Worm (Caenorhabditis elegans) whole organism, L1 larva: ENCODE measurements around the gene F10D2.16.
A peak's percentile ranks its signal among the peaks of the same experiment; 100 is the strongest.

Source experiments
- C04F5.9 ChIP-seq: sonication (generic microtip); optimal IDR thresholded peaks from 2 replicates; lab custom pipeline; 2016; ENCODE audit warnings: missing genetic modification characterization, missing compliant biosample characterization
- Y116A8C.19 ChIP-seq: sonication (generic microtip); optimal IDR thresholded peaks from 2 replicates; lab custom pipeline; 2016; ENCODE audit warnings: missing compliant biosample characterization, missing genetic modification characterization, borderline replicate concordance
- aha-1 ChIP-seq: fragments of 150-350 bp; optimal IDR thresholded peaks from 2 replicates; lab custom pipeline; 2014; ENCODE audit warnings: missing biosample characterization, missing genetic modification characterization
- alr-1 ChIP-seq: fragments of 200-800 bp; sonication (Bioruptor generic); optimal IDR thresholded peaks from 2 replicates; lab custom pipeline; 2018; ENCODE audit warnings: borderline replicate concordance, mild to moderate bottlenecking, missing genetic modification characterization, missing compliant biosample characterization
- ceh-88 ChIP-seq: fragments of 200-800 bp; sonication (Bioruptor generic); IDR thresholded peaks from 2 replicates; pipeline ENCODE4 v1.3.6; 2022; ENCODE audit warnings: missing genetic modification characterization, missing compliant biosample characterization
- ceh-90 ChIP-seq: sonication (generic microtip); optimal IDR thresholded peaks from 2 replicates; lab custom pipeline; 2016; ENCODE audit warnings: missing genetic modification characterization, missing compliant biosample characterization
- dsc-1 ChIP-seq: sonication (generic microtip); optimal IDR thresholded peaks from 2 replicates; lab custom pipeline; 2016; ENCODE audit warnings: mild to moderate bottlenecking, missing genetic modification characterization, missing compliant biosample characterization
- efl-1 ChIP-seq, 4 experiments: fragments of 150-350 bp; optimal IDR thresholded peaks in 3 of 4; peaks in 1 of 4; 1 replicate in 1 of 4; 2 replicates in 3 of 4; lab custom pipeline; 2014; ENCODE audit warnings: missing biosample characterization in 2 of 4, missing genetic modification characterization in 2 of 4, missing genetic modification reagents in 2 of 4
- egl-13 ChIP-seq: sonication (generic microtip); optimal IDR thresholded peaks from 2 replicates; lab custom pipeline; 2016; ENCODE audit warnings: missing genotype, missing genetic modification reagents, missing genetic modification characterization, missing compliant biosample characterization
- egl-27 ChIP-seq, 2 experiments: fragments of 150-350 bp in 1 of 2; sonication (generic microtip); optimal IDR thresholded peaks; 3 replicates each; lab custom pipeline; 2017 to 2018; ENCODE audit warnings: missing biosample characterization in 2 of 2, missing genetic modification characterization in 2 of 2, missing genetic modification reagents in 2 of 2
- elt-2 ChIP-seq: sonication (generic microtip); optimal IDR thresholded peaks from 2 replicates; lab custom pipeline; 2016; ENCODE audit warnings: missing genetic modification characterization, mild to moderate bottlenecking, inconsistent platforms, missing compliant biosample characterization, missing genetic modification reagents
- elt-3 ChIP-seq, 6 experiments: fragments of 150-350 bp in 1 of 6; sonication (generic microtip); optimal IDR thresholded peaks; 2 replicates each; lab custom pipeline; 2017 to 2018; ENCODE audit warnings: missing biosample characterization in 6 of 6, missing genetic modification characterization in 6 of 6, inconsistent platforms in 1 of 6
- ets-5 ChIP-seq: fragments of 200-800 bp; sonication (Bioruptor generic); IDR thresholded peaks from 2 replicates; pipeline ENCODE4 v1.3.6; 2022; ENCODE audit warnings: missing genetic modification characterization, missing compliant biosample characterization
- fkh-10 ChIP-seq: sonication (generic microtip); optimal IDR thresholded peaks from 2 replicates; lab custom pipeline; 2017; ENCODE audit warnings: missing biosample characterization, missing genetic modification reagents, missing genetic modification characterization
- fkh-8 ChIP-seq: sonication (generic microtip); optimal IDR thresholded peaks from 2 replicates; lab custom pipeline; 2016; ENCODE audit warnings: mild to moderate bottlenecking, missing genetic modification characterization, missing compliant biosample characterization
- fos-1 ChIP-seq: fragments of 150-350 bp; optimal IDR thresholded peaks from 2 replicates; lab custom pipeline; 2014; ENCODE audit warnings: missing biosample characterization, missing genetic modification characterization
- grh-1 ChIP-seq: fragments of 200-800 bp; sonication (Bioruptor generic); IDR thresholded peaks from 2 replicates; pipeline ENCODE4 v1.3.6; 2022; ENCODE audit warnings: missing genetic modification reagents, missing genetic modification characterization, missing compliant biosample characterization
- hlh-17 ChIP-seq: fragments of 200-800 bp; sonication (Bioruptor generic); optimal IDR thresholded peaks from 2 replicates; lab custom pipeline; 2018; ENCODE audit warnings: missing genetic modification characterization, mild to moderate bottlenecking, missing compliant biosample characterization, moderate library complexity, borderline replicate concordance
- hlh-4 ChIP-seq: sonication (generic microtip); optimal IDR thresholded peaks from 2 replicates; lab custom pipeline; 2016; ENCODE audit warnings: mild to moderate bottlenecking, missing genetic modification characterization, missing compliant biosample characterization
- hpl-2 ChIP-seq: fragments of 150-350 bp; optimal IDR thresholded peaks from 2 replicates; lab custom pipeline; 2014; ENCODE audit warnings: missing biosample characterization, missing genetic modification reagents, missing genetic modification characterization
- lir-3 ChIP-seq: sonication (generic microtip); optimal IDR thresholded peaks from 2 replicates; lab custom pipeline; 2016; ENCODE audit warnings: mild to moderate bottlenecking, missing genetic modification characterization, moderate library complexity, missing compliant biosample characterization; ENCODE audit not compliant: poor library complexity
- mef-2 ChIP-seq: fragments of 150-350 bp; optimal IDR thresholded peaks from 2 replicates; lab custom pipeline; 2014; ENCODE audit warnings: missing biosample characterization, missing genetic modification characterization
- nhr-19 ChIP-seq: fragments of 200-800 bp; sonication (Bioruptor generic); conservative IDR thresholded peaks from 2 replicates; pipeline ENCODE4 v1.3.6; 2022; ENCODE audit warnings: missing genetic modification characterization, missing compliant biosample characterization
- nhr-20 ChIP-seq: sonication (generic microtip); optimal IDR thresholded peaks from 2 replicates; lab custom pipeline; 2016; ENCODE audit warnings: mild to moderate bottlenecking, missing genetic modification characterization, missing compliant biosample characterization
- nhr-237 ChIP-seq: fragments of 150-350 bp; optimal IDR thresholded peaks from 2 replicates; lab custom pipeline; 2014; ENCODE audit warnings: missing biosample characterization, missing genetic modification characterization
- nhr-47 ChIP-seq: sonication (generic microtip); optimal IDR thresholded peaks from 2 replicates; lab custom pipeline; 2016; ENCODE audit warnings: mild to moderate bottlenecking, missing genetic modification characterization, moderate library complexity, missing compliant biosample characterization
- nhr-71 ChIP-seq: sonication (generic microtip); optimal IDR thresholded peaks from 2 replicates; lab custom pipeline; 2016; ENCODE audit warnings: mild to moderate bottlenecking, missing genetic modification characterization, moderate library complexity, missing compliant biosample characterization
- nhr-76 ChIP-seq: sonication (generic microtip); optimal IDR thresholded peaks from 2 replicates; lab custom pipeline; 2017; ENCODE audit warnings: missing biosample characterization, missing genetic modification characterization
- rnt-1 ChIP-seq: sonication (generic microtip); optimal IDR thresholded peaks from 2 replicates; lab custom pipeline; 2016; ENCODE audit warnings: mild to moderate bottlenecking, missing genetic modification characterization, moderate library complexity, missing compliant biosample characterization
- skn-1 ChIP-seq: fragments of 150-350 bp; optimal IDR thresholded peaks from 2 replicates; lab custom pipeline; 2014; ENCODE audit warnings: missing biosample characterization, missing genetic modification characterization
- snu-23 ChIP-seq: sonication (generic microtip); optimal IDR thresholded peaks from 2 replicates; lab custom pipeline; 2016; ENCODE audit warnings: missing genetic modification characterization, missing compliant biosample characterization
- sox-4 ChIP-seq: sonication (generic microtip); optimal IDR thresholded peaks from 2 replicates; lab custom pipeline; 2016; ENCODE audit warnings: missing genetic modification characterization, missing compliant biosample characterization
- sup-37 ChIP-seq: fragments of 200-800 bp; sonication (Bioruptor generic); optimal IDR thresholded peaks from 2 replicates; lab custom pipeline; 2018; ENCODE audit warnings: mild to moderate bottlenecking, missing genetic modification characterization, missing compliant biosample characterization
- tlp-1 ChIP-seq: fragments of 150-350 bp; optimal IDR thresholded peaks from 2 replicates; lab custom pipeline; 2014; ENCODE audit warnings: missing biosample characterization, missing genetic modification characterization
- vab-15 ChIP-seq: sonication (generic microtip); optimal IDR thresholded peaks from 2 replicates; lab custom pipeline; 2017; ENCODE audit warnings: missing genotype, mild to moderate bottlenecking, missing genetic modification characterization, missing compliant biosample characterization
- xbp-1 ChIP-seq: sonication (generic microtip); optimal IDR thresholded peaks from 2 replicates; lab custom pipeline; 2016; ENCODE audit warnings: missing genetic modification characterization, missing compliant biosample characterization
- zag-1 ChIP-seq: fragments of 150-350 bp; optimal IDR thresholded peaks from 2 replicates; lab custom pipeline; 2014; ENCODE audit warnings: missing biosample characterization, missing genetic modification characterization
- zip-4 ChIP-seq: fragments of 200-800 bp; sonication (Bioruptor generic); optimal IDR thresholded peaks from 2 replicates; lab custom pipeline; 2018; ENCODE audit warnings: mild to moderate bottlenecking, missing genetic modification characterization, moderate library complexity, missing compliant biosample characterization
- ztf-11 ChIP-seq, 2 experiments: sonication (generic microtip); optimal IDR thresholded peaks; 2 replicates each; lab custom pipeline; 2016 to 2017; ENCODE audit warnings: missing genetic modification characterization in 2 of 2, missing biosample characterization in 1 of 2, missing compliant biosample characterization in 1 of 2
- ztf-4 ChIP-seq: fragments of 150-350 bp; optimal IDR thresholded peaks from 2 replicates; lab custom pipeline; 2014; ENCODE audit warnings: missing biosample characterization, missing genetic modification characterization

F10D2.16 gene

ce11 chrV:7136859-7137258 lies 2.8 kb downstream of the F10D2.16 start:
- TF ChIP-seq hlh-17 (no peak), efl-1 (optimal IDR thresholded peaks at IDR 0.05; lab: Kevin White, UChicago) (no peak), efl-1 (GFP tag; optimal IDR thresholded peaks at IDR 0.05 in 1 of 2; lab: Kevin White, UChicago) (no peak), egl-13 (tag; lab: Kevin White, UChicago) (no peak), rnt-1 (tag; lab: Kevin White, UChicago) (no peak), aha-1 (tag; lab: Kevin White, UChicago) (no peak), lir-3 (tag; lab: Kevin White, UChicago) (no peak), Y116A8C.19 (tag; lab: Kevin White, UChicago) (no peak), fkh-8 (tag; lab: Kevin White, UChicago) (no peak), zag-1 (tag; lab: Kevin White, UChicago) (no peak), ceh-88 (GFP tag; lab: Robert Waterston, UW) (no peak)

- TF ChIP-seq aha-1 (tag; lab: Kevin White, UChicago): no peak
- TF ChIP-seq nhr-47 (tag; lab: Kevin White, UChicago): no peak
- TF ChIP-seq fos-1 (tag; lab: Kevin White, UChicago): no peak
- TF ChIP-seq elt-2 (tag; lab: Kevin White, UChicago): no peak
- TF ChIP-seq zip-4 (GFP tag; lab: Kevin White, UChicago): no peak
- no peak for TF ChIP-seq alr-1 (tag; lab: Kevin White, UChicago)
- no peak for TF ChIP-seq skn-1 (tag; lab: Kevin White, UChicago)
- TF ChIP-seq egl-27 (tag; optimal IDR thresholded peaks at IDR 0.05; lab: Kevin White, UChicago): no peak
- no peak for TF ChIP-seq hpl-2 (GFP tag; lab: Kevin White, UChicago)
- no peak for TF ChIP-seq sox-4
- no peak for TF ChIP-seq sup-37 (GFP tag; lab: Kevin White, UChicago)
- no peak for TF ChIP-seq nhr-20 (tag; lab: Kevin White, UChicago)
- TF ChIP-seq tlp-1 (tag; lab: Kevin White, UChicago): no peak
These were observed 4.3 kb downstream of the F10D2.16 start, which contains the start of gene str-112 for ce11 chrV:7138320-7138719. TSS of gene str-112 (minus strand) at chrV:7138420.

ce11 chrV:7140368-7140767 lies 6.3 kb downstream of the F10D2.16 start:
- no peak for TF ChIP-seq alr-1 (tag; lab: Kevin White, UChicago)
- no peak for TF ChIP-seq dsc-1
- TF ChIP-seq C04F5.9 (tag; lab: Kevin White, UChicago): no peak
- TF ChIP-seq nhr-19 (GFP tag; lab: Robert Waterston, UW): peak; percentile 33
- no peak for TF ChIP-seq ets-5
- TF ChIP-seq nhr-20 (tag; lab: Kevin White, UChicago): peak; percentile 14
- TF ChIP-seq grh-1 (GFP tag; lab: Robert Waterston, UW): no peak
- no peak for TF ChIP-seq fkh-10 (GFP tag; lab: Kevin White, UChicago)
- TF ChIP-seq hlh-4 (tag; lab: Kevin White, UChicago): no peak
- no peak for TF ChIP-seq xbp-1
- no peak for TF ChIP-seq efl-1 (optimal IDR thresholded peaks at IDR 0.05; lab: Kevin White, UChicago)
- peak in 1 of 2 experiments; percentile 20 for TF ChIP-seq efl-1 (GFP tag; optimal IDR thresholded peaks at IDR 0.05 in 1 of 2; lab: Kevin White, UChicago)
- no peak for TF ChIP-seq fos-1 (tag; lab: Kevin White, UChicago)
- TF ChIP-seq nhr-71: peak; percentile 14
- no peak for TF ChIP-seq ztf-4 (tag; lab: Kevin White, UChicago)
- no peak for TF ChIP-seq nhr-47 (tag; lab: Kevin White, UChicago)
- TF ChIP-seq fkh-8 (tag; lab: Kevin White, UChicago): peak; percentile 29
- TF ChIP-seq vab-15: no peak
- TF ChIP-seq snu-23 (GFP tag; lab: Kevin White, UChicago): no peak

ce11 chrV:7141864-7142263 lies 7.8 kb downstream of the F10D2.16 start, which contains the start of gene ugt-40:
TSS of gene ugt-40 (minus strand) at chrV:7141964.
- TF ChIP-seq nhr-76 (tag; lab: Kevin White, UChicago) (no peak), ets-5 (no peak), skn-1 (tag; lab: Kevin White, UChicago) (no peak), elt-3 (tag; optimal IDR thresholded peaks at IDR 0.05; lab: Kevin White, UChicago) (no peak), nhr-237 (no peak), mef-2 (tag; lab: Kevin White, UChicago) (no peak), ceh-90 (tag; lab: Kevin White, UChicago) (no peak), ztf-11 (tag; optimal IDR thresholded peaks at IDR 0.05; lab: Kevin White, UChicago) (no peak)
